Worm (Caenorhabditis elegans) whole organism, dauer: ENCODE data around the gene F11A5.13.

Source experiments
- unc-62 ChIP-seq: sonication (generic microtip); optimal IDR thresholded peaks from 2 replicates; lab custom pipeline; 2017; ENCODE audit warnings: missing biosample characterization, missing genetic modification reagents, missing genetic modification characterization

Gene F11A5.13

DNA sequence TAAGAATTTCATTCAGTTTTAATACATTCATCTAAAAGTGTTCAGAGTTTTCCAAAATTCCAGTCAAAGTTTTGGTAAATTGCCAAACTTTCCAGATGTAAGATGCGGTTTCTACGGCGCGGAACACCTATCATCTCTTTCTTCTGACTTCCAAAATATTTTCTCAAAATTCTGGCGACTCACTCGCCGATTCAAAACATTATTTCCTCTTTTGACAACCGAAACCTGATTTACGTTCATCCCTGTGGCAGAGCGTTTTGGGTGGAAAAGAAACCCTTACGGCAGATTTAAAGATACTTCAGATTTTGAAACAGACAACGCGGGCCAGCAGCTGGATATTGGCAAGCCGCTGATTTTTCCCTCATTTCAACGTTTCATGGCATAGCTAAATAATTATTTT, 28.5 kb downstream of the F11A5.13 start, which contains the start of gene F11A5.5:
Gene F11A5.5, plus strand, starts transcription at position 301 of the 400 bp plus-strand sequence.
- no peak for TF ChIP-seq unc-62

DNA sequence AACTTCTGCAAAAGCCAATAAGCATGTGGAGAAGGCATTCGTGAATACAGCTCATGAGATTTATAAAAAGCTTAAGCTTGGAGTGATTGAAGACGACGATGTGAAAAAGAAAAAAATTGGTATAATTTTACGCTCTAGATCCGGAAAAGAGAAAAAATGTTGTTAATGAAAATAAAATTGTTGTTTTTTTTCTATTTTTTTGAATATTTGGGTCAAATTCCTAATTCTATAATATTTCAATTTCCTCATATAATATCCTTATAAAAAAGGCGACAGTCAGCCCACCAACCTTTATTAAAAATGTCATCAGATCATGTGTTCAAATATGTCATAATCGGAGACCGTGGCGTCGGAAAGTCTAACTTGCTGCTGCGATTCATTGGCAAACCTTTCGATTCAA, 31.1 kb downstream of the F11A5.13 start, which contains the start of gene rabr-3:
Gene rabr-3, plus strand, starts transcription at position 301 of the 400 bp plus-strand sequence.
- no peak for TF ChIP-seq unc-62

DNA sequence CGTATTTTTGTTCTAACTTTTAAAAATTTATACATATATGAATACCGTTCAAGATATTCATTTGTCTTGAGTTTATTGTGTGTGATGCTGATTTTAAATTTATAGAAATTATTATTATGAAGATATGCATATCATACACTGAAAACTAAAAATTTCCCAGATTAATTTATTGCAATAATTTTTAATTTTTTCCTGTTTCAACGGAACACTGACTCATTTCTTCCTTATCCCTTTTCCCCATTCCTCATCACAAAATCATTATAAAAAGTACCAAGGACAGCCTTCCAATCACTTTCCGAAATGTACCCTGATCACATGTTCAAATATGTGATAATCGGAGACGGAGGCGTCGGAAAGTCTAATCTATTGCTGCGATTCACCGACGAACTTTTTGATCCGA, 31.8 kb downstream of the F11A5.13 start, which contains the start of gene rabr-4:
Gene rabr-4, plus strand, starts transcription at position 301 of the 400 bp plus-strand sequence.
- no peak for TF ChIP-seq unc-62

DNA sequence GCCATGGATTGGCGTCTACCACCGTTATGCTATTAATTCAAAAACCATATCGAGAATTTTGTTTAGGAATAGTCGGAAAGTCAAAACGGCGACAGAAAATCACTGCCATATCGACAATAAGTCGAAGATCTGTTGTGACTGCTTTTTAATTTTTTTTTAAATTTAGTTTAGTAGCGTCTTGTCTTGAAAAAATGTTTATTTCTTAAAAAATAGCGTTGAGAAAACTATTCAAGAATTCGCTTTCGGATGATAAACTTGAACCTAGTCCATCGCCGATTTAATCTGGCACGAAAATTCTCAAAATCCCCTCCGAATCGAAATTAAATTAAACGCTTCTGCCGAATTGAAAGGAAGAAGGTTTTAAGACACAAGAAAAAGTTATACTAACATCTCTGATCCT, 34.4 kb downstream of the F11A5.13 start, which contains the start of gene srh-279:
Gene srh-279, plus strand, starts transcription at position 301 of the 400 bp plus-strand sequence.
- TF ChIP-seq unc-62 = no peak

DNA sequence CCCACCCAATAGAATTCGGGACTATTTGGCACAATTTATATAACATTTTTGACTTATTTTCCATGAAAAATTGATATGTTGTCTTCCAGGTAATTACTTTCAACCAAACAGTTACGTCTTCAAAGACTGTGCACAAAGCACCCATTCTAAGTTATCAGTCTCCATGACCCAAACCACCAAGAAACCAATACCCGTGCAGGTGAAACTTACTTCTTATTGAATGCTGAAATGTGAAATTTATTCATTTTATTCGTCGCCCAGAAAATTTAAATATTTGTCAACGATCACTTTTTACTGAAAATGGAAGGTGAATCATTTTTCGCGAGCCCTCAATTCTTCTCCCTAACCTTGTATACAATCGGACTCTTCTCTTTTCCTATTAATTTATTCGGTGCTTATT, 36.0 kb downstream of the F11A5.13 start, which contains the start of gene srh-281:
Gene srh-281, plus strand, starts transcription at position 301 of the 400 bp plus-strand sequence.
- TF ChIP-seq unc-62 = no peak

DNA sequence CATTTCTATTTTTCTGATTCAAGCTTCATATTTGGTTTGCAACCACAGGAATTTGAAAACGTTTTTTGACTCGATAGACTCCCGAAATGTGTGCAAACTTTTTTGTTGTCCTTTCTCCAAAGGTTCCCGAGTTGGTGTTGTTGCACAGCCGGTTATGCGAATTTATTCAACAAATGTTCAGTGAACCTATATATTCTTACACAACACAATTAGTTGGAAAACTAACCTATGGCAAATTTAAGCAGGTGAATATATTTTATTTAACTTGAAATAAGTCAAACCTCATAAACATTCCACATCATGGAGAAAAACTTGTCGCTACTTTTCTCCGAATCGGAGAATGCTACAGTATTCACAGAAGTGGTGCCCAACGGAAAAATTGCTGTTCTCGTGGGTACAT, 43.1 kb downstream of the F11A5.13 start, which contains the start of gene srz-14:
Gene srz-14, plus strand, starts transcription at position 301 of the 400 bp plus-strand sequence.
- no peak for TF ChIP-seq unc-62

DNA sequence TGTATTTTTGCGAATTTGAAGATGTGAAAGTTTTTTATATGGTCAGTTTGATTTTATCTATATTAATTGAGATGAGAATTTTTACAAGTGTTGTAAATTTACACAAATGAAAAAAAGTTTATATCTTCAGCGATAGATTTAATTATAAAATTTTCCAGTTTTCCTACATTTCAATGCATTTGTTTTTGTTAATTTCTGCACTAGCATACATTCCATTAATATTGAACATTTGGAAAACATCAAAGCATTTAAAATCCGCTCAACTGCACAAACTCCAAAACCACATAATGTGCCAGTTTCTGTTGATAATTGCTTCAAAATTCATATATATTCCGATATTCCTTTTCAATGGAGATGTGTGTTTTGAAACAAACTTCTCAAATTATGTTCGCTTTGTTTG, 43.6 kb downstream of the F11A5.13 start, which contains the start of gene srh-277:
Gene srh-277, plus strand, starts transcription at position 301 of the 400 bp plus-strand sequence.
- TF ChIP-seq unc-62 = no peak

DNA sequence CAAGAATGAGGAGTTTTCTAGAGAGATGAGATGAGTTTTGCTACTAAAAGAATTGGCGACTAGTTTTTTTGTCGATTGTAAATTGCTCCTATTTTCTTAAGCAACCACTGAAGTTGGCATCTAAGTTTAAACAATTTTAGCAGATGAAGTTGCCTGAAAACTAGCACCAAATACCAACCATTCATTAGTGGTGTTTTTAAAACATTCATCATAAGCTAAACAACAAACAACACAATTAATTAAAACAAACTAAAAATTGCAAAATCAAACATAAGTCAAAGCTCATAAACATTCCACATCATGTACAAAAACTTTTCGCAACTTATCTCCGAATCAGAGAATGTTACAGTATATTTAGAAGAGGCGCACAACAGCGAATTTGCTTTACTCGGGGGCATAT, 44.4 kb downstream of the F11A5.13 start, which contains the start of gene srz-13:
Gene srz-13, plus strand, starts transcription at position 301 of the 400 bp plus-strand sequence.
- no peak for TF ChIP-seq unc-62

DNA sequence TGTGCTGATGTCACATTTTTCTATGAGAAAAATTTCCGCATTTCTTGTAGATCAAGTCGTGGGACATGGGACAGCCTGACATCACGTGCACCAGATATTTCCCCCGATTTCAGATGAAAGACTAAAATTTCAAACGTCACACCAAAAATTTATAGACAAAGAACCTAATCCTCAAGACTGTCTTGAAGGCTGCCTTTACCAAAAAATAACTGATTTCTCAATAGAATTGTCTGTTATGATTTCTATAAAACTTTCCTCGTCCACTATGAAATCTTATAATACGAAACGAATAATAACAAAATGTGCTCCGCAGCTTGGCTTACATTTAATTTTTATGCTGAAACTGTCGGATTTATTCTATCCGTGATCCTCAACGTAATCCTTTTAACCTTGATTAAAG, 46.1 kb downstream of the F11A5.13 start, which contains the start of gene str-106:
Gene str-106, plus strand, starts transcription at position 301 of the 400 bp plus-strand sequence.
- TF ChIP-seq unc-62 = no peak
